Worm (Caenorhabditis elegans): ENCODE data around the gene nhr-76.

The nhr-76 gene

DNA sequence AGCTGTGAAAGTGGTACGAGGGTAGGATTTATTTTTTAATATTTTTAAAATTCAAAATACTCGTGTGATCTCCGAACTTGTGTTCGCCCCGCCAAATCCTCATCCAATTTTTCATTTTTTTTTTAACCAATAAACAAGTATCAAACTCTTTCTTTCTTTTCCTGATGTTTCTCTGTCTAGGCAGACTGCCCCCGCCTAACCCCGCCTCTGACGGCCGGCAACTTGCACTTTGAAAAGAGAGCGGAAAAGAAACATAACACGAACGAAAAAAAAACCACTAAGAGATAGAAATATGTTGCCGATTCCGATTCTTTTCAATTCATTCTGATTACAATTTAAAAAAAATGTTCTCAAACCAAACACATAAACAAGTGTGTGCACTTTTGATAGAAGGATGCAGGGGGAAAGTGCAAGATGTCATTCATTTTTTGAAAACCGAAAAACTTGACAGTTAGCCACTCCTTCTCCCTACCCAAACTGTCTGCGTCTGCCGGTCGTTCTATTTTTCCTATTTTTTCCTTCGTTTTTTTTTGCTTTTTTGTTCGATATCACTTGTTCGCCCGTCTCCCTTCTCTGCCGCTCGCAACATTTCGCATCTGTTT lies 1.3 kb upstream of the nhr-76 start:
- TF ChIP-seq dmd-4 (tag; optimal IDR thresholded peaks at IDR 0.05; ENCODE audit: borderline replicate concordance): no peak
- TF ChIP-seq ets-4 (tag; optimal IDR thresholded peaks at IDR 0.05): no peak
- TF ChIP-seq ceh-48 (tag; optimal IDR thresholded peaks at IDR 0.05): no peak
- no peak for TF ChIP-seq fkh-10 (GFP tag; optimal IDR thresholded peaks at IDR 0.05)
- no peak for TF ChIP-seq pat-9 (tag; optimal IDR thresholded peaks at IDR 0.05)
- no peak for TF ChIP-seq ceh-14 (tag; optimal IDR thresholded peaks at IDR 0.05)
- no peak for TF ChIP-seq ceh-30 (tag; optimal IDR thresholded peaks at IDR 0.05)
- no peak for TF ChIP-seq hlh-13 (GFP tag; optimal IDR thresholded peaks at IDR 0.05)
- no peak for TF ChIP-seq ceh-31 (tag; optimal IDR thresholded peaks at IDR 0.05)
- no peak for TF ChIP-seq ceh-19 (GFP tag; optimal IDR thresholded peaks at IDR 0.05)

DNA sequence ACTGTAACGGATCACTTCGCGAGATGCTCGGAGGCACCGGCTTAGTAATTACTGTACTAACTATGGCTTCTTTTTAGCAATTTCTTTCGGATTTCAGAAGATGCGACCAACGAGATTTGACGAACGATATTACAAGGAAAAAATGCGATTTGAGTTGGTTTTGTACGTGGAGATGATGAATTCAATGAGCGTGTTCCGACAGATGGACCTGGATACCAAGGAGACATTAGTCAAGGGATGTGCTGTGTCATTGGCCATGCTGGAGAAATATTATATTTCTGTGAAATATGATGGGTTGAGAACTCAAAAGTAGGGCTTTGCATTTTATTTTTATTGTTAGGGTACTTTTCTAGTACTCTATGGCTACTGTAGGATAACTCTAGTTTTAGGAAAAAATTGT lies 3.3 kb downstream of the nhr-76 start:
- no peak for TF ChIP-seq nhr-11 (tag; optimal IDR thresholded peaks at IDR 0.05)
- no peak for TF ChIP-seq ceh-9 (tag; optimal IDR thresholded peaks at IDR 0.05)
- no peak for TF ChIP-seq T23F11.4 (GFP tag; optimal IDR thresholded peaks at IDR 0.05)
- no peak for TF ChIP-seq ceh-6 (GFP tag; optimal IDR thresholded peaks at IDR 0.05)
- TF ChIP-seq ceh-31 (tag; optimal IDR thresholded peaks at IDR 0.05): no peak
- no peak for TF ChIP-seq ama-1 (optimal IDR thresholded peaks at IDR 0.05)
- TF ChIP-seq sox-2 (GFP tag; IDR thresholded peaks at IDR 0.05): no peak

DNA sequence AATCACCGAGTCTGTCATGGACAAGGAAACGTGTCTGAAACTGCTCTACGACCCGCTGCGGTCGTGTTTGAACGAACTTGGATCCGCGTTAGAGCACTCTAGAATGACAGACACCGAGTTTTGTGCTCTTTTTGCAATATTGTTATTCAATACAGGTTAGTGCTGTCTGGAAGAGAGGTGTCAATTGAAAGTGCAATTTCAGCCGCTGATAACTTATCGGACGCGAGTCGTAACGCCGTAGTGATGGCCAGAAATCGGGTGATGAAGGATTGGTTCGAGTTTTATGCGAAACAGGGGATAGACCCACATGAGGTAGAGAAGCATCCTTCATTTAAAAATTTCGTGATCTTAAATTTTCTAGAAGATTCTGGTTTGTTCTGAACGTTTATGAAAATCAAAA lies 4.5 kb downstream of the nhr-76 start:
- TF ChIP-seq hlh-30 (tag; optimal IDR thresholded peaks at IDR 0.05; ENCODE audit: insufficient read depth) (no peak), ceh-6 (GFP tag; optimal IDR thresholded peaks at IDR 0.05) (no peak), pax-1 (tag; optimal IDR thresholded peaks at IDR 0.05) (no peak), lin-11 (tag; optimal IDR thresholded peaks at IDR 0.05) (no peak), nhr-232 (tag; optimal IDR thresholded peaks at IDR 0.05) (no peak), ceh-34 (tag; optimal IDR thresholded peaks at IDR 0.05) (no peak), npax-4 (tag; optimal IDR thresholded peaks at IDR 0.05) (no peak), pha-4 (tag; optimal IDR thresholded peaks at IDR 0.05) (no peak), unc-55 (GFP tag; optimal IDR thresholded peaks at IDR 0.05) (no peak), hlh-13 (GFP tag; optimal IDR thresholded peaks at IDR 0.05) (no peak), ceh-31 (tag; optimal IDR thresholded peaks at IDR 0.05) (no peak), pag-3 (tag; optimal IDR thresholded peaks at IDR 0.05; ENCODE audit: borderline replicate concordance) (no peak), fkh-6 (tag; optimal IDR thresholded peaks at IDR 0.05) (no peak), ttx-3 (tag; optimal IDR thresholded peaks at IDR 0.05) (no peak), K09A11.1 (tag; optimal IDR thresholded peaks at IDR 0.05; ENCODE audit: insufficient read depth) (no peak), T23F11.4 (GFP tag; optimal IDR thresholded peaks at IDR 0.05) (no peak), hlh-6 (tag; optimal IDR thresholded peaks at IDR 0.05) (no peak), ref-2 (tag; optimal IDR thresholded peaks at IDR 0.05) (no peak), unc-3 (GFP tag; conservative IDR thresholded peaks at IDR 0.05) (no peak), unc-3 (tag; optimal IDR thresholded peaks at IDR 0.05) (no peak)

DNA sequence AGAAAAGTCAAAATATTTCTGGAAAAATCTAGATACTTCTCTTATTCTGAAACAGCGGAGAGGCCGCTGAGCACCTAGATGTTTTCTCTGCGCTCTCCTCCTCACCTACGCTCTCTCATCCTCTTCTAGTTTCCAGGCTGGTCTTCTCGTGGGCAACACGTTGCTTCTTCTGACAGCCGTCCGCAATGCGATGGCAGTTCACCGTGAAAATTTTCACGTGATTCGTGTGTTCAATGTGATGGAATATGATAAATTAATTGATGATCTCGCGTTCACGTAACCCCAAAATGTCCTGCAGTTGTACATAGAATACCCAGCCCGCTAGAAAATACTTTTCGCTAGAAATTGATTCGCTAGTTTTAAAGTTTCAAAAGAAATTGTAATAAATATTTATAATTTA lies 6.2 kb downstream of the nhr-76 start:
- no peak for TF ChIP-seq ceh-2 (tag; optimal IDR thresholded peaks at IDR 0.05)
- no peak for TF ChIP-seq T23F11.4 (GFP tag; optimal IDR thresholded peaks at IDR 0.05)

DNA sequence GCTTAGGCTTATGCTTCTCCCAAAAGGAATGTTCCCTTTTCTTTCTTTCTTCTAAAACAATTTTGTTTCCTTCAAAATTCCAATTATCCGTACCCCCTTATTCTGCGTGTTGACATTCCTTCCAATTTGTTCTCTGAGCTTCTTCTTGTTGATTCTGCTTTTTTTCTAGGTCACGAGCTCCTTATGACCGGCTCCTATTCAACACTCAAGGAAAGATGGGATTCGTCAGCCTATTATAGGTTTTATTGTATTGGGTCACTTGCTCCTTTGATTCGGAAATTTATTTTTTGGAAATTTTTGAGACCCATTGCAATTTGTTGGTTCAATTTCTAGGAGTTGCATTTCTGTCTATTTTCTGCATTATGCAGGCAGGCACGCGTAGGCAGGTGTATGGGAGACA lies 11.8 kb downstream of the nhr-76 start:
- TF ChIP-seq C08G9.2 (tag; optimal IDR thresholded peaks at IDR 0.05) (no peak), tbx-2 (tag; optimal IDR thresholded peaks at IDR 0.05) (no peak), npax-4 (tag; optimal IDR thresholded peaks at IDR 0.05) (no peak), hlh-13 (GFP tag; optimal IDR thresholded peaks at IDR 0.05) (no peak), syd-9 (tag; optimal IDR thresholded peaks at IDR 0.05) (no peak), mec-3 (tag; optimal IDR thresholded peaks at IDR 0.05; ENCODE audit: borderline replicate concordance) (no peak), lim-6 (tag; optimal IDR thresholded peaks at IDR 0.05) (no peak), dve-1 (tag; optimal IDR thresholded peaks at IDR 0.05) (no peak), tbx-7 (tag; optimal IDR thresholded peaks at IDR 0.05) (no peak), hlh-6 (tag; optimal IDR thresholded peaks at IDR 0.05) (no peak)
